Fruit fly (Drosophila melanogaster) whole organism, embryonic: Measurements from ENCODE around the gene CG14082.

ENCODE experiments used
- Adf1 ChIP-seq: fragments of 200-800 bp; sonication (Bioruptor generic); IDR thresholded peaks from 2 replicates; pipeline ENCODE4 v1.3.6; 2022; ENCODE audit warnings: missing biosample characterization, missing genetic modification characterization
- Awh ChIP-seq: fragments of 200-800 bp; sonication (Bioruptor generic); IDR thresholded peaks from 2 replicates; pipeline ENCODE4, ENCODE4 v1.3.6; 2022; ENCODE audit warnings: missing biosample characterization, missing genetic modification characterization
- B-H2 ChIP-seq: fragments of 200-800 bp; sonication (Bioruptor generic); optimal IDR thresholded peaks from 2 replicates; lab custom pipeline; 2018; ENCODE audit warnings: missing biosample characterization, mild to moderate bottlenecking, missing genetic modification characterization
- CG10274 ChIP-seq: fragments of 200-800 bp; sonication (Bioruptor generic); optimal IDR thresholded peaks from 3 replicates; lab custom pipeline; 2017; ENCODE audit warnings: missing biosample characterization, mild to moderate bottlenecking, missing genetic modification characterization
- CG10565 ChIP-seq: fragments of 200-800 bp; sonication (Bioruptor generic); optimal IDR thresholded peaks from 3 replicates; lab custom pipeline; 2016; ENCODE audit warnings: missing biosample characterization, mild to moderate bottlenecking, missing genetic modification characterization
- CG14050 ChIP-seq: fragments of 200-800 bp; sonication (Bioruptor generic); IDR thresholded peaks from 3 replicates; pipeline ENCODE4 v1.3.6; 2022; ENCODE audit warnings: missing biosample characterization, missing genetic modification characterization
- CG15514 ChIP-seq: fragments of 200-800 bp; sonication (Bioruptor generic); optimal IDR thresholded peaks from 3 replicates; lab custom pipeline; 2017; ENCODE audit warnings: missing biosample characterization, missing genetic modification characterization, mild to moderate bottlenecking, moderate library complexity, missing genetic modification reagents
- CG17385 ChIP-seq: fragments of 200-800 bp; sonication (Bioruptor generic); optimal IDR thresholded peaks from 3 replicates; lab custom pipeline; 2018; ENCODE audit warnings: missing biosample characterization, mild to moderate bottlenecking, missing genetic modification characterization
- CG17612 ChIP-seq: fragments of 200-800 bp; sonication (Bioruptor generic); IDR thresholded peaks from 2 replicates; pipeline ENCODE4 v1.3.6; 2022; ENCODE audit warnings: missing biosample characterization, missing genetic modification characterization
- CG1792 ChIP-seq: fragments of 200-800 bp; sonication (Bioruptor generic); optimal IDR thresholded peaks from 2 replicates; lab custom pipeline; 2016; ENCODE audit warnings: missing biosample characterization, missing genetic modification characterization
- CG18262 ChIP-seq: fragments of 200-800 bp; optimal IDR thresholded peaks from 3 replicates; lab custom pipeline; 2019; ENCODE audit warnings: missing biosample characterization, mild to moderate bottlenecking, missing genetic modification characterization, moderate library complexity
- CG1832 ChIP-seq: fragments of 200-800 bp; sonication (Bioruptor generic); optimal IDR thresholded peaks from 2 replicates; lab custom pipeline; 2017; ENCODE audit warnings: missing biosample characterization, mild to moderate bottlenecking, missing genetic modification characterization, inconsistent platforms
- CG18476 ChIP-seq: fragments of 200-800 bp; sonication (Bioruptor generic); optimal IDR thresholded peaks from 2 replicates; lab custom pipeline; 2016; ENCODE audit warnings: missing biosample characterization, mild to moderate bottlenecking, missing genetic modification characterization
- CG33213 ChIP-seq: fragments of 200-800 bp; sonication (Bioruptor generic); optimal IDR thresholded peaks from 3 replicates; lab custom pipeline; 2016; ENCODE audit warnings: missing biosample characterization, missing genetic modification characterization
- CG34224 ChIP-seq: fragments of 200-800 bp; sonication (Bioruptor generic); IDR thresholded peaks from 3 replicates; pipeline ENCODE4 v1.3.6; 2022; ENCODE audit warnings: missing biosample characterization, missing genetic modification characterization; ENCODE audit not compliant: partially characterized antibody
- CG4328 ChIP-seq: fragments of 200-800 bp; sonication (Bioruptor generic); optimal IDR thresholded peaks from 3 replicates; lab custom pipeline; 2017; ENCODE audit warnings: missing biosample characterization, missing genetic modification reagents, missing genetic modification characterization
- CG4707 ChIP-seq: fragments of 200-800 bp; sonication (Bioruptor generic); optimal IDR thresholded peaks from 2 replicates; lab custom pipeline; 2018; ENCODE audit warnings: missing biosample characterization, mild to moderate bottlenecking, missing genetic modification characterization, moderate library complexity
- CG6272 ChIP-seq: fragments of 200-800 bp; sonication (Bioruptor generic); IDR thresholded peaks from 2 replicates; pipeline ENCODE4 v1.3.6; 2022; ENCODE audit warnings: missing biosample characterization, missing genetic modification characterization
- CG6689 ChIP-seq: fragments of 200-800 bp; sonication (Bioruptor generic); IDR thresholded peaks from 2 replicates; pipeline ENCODE4 v1.3.6; 2022; ENCODE audit warnings: missing biosample characterization, missing genetic modification characterization
- CG6854 ChIP-seq: fragments of 200-800 bp; sonication (Bioruptor generic); optimal IDR thresholded peaks from 3 replicates; lab custom pipeline; 2017; ENCODE audit warnings: missing biosample characterization, mild to moderate bottlenecking, missing genetic modification characterization
- CG7745 ChIP-seq: fragments of 200-800 bp; sonication (Bioruptor generic); optimal IDR thresholded peaks from 2 replicates; lab custom pipeline; 2018; ENCODE audit warnings: missing biosample characterization, mild to moderate bottlenecking, missing genetic modification characterization, moderate library complexity
- Dref ChIP-seq: fragments of 200-800 bp; sonication (Bioruptor generic); IDR thresholded peaks from 2 replicates; pipeline ENCODE4 v1.3.6; 2022; ENCODE audit warnings: missing biosample characterization, missing genetic modification characterization
- Drgx ChIP-seq: fragments of 200-800 bp; sonication (Bioruptor generic); IDR thresholded peaks from 2 replicates; pipeline ENCODE4 v1.3.6; 2022; ENCODE audit warnings: missing biosample characterization, missing genetic modification characterization
- E2f2 ChIP-seq: fragments of 200-800 bp; sonication (Bioruptor generic); IDR thresholded peaks from 2 replicates; pipeline ENCODE4 v1.3.6; 2022; ENCODE audit warnings: missing biosample characterization, missing genetic modification characterization
- Hey ChIP-seq: fragments of 200-800 bp; sonication (Bioruptor generic); optimal IDR thresholded peaks from 3 replicates; lab custom pipeline; 2018; ENCODE audit warnings: missing biosample characterization, mild to moderate bottlenecking, missing genetic modification characterization
- Hmx ChIP-seq: fragments of 200-800 bp; sonication (Bioruptor generic); optimal IDR thresholded peaks from 2 replicates; lab custom pipeline; 2016; ENCODE audit warnings: missing biosample characterization, missing genetic modification characterization
- Hsf ChIP-seq: fragments of 200-800 bp; sonication (Bioruptor generic); optimal IDR thresholded peaks from 3 replicates; lab custom pipeline; 2016; ENCODE audit warnings: missing biosample characterization, missing genetic modification characterization
- Lhr ChIP-seq: fragments of 200-800 bp; sonication (Bioruptor generic); optimal IDR thresholded peaks from 3 replicates; lab custom pipeline; 2017; ENCODE audit warnings: mild to moderate bottlenecking, missing biosample characterization, missing genetic modification reagents, missing genetic modification characterization
- Max ChIP-seq: fragments of 200-800 bp; sonication (Bioruptor generic); optimal IDR thresholded peaks from 2 replicates; lab custom pipeline; 2016; ENCODE audit warnings: missing biosample characterization, mild to moderate bottlenecking, missing genetic modification characterization
- Nf-YC ChIP-seq: fragments of 200-800 bp; optimal IDR thresholded peaks from 3 replicates; lab custom pipeline; 2019; ENCODE audit warnings: missing biosample characterization, mild to moderate bottlenecking, missing genetic modification characterization, moderate library complexity
- Ptx1 ChIP-seq: fragments of 200-800 bp; sonication (Bioruptor generic); IDR thresholded peaks from 2 replicates; pipeline ENCODE4 v1.3.6; 2022; ENCODE audit warnings: missing biosample characterization, missing genetic modification characterization
- Sox100B ChIP-seq: fragments of 200-800 bp; sonication (Bioruptor generic); optimal IDR thresholded peaks from 3 replicates; lab custom pipeline; 2018; ENCODE audit warnings: missing biosample characterization, mild to moderate bottlenecking, missing genetic modification characterization
- amos ChIP-seq: fragments of 200-800 bp; sonication (Bioruptor generic); IDR thresholded peaks from 2 replicates; pipeline ENCODE4 v1.3.6; 2022; ENCODE audit warnings: missing biosample characterization, missing genetic modification characterization; ENCODE audit not compliant: partially characterized antibody
- ap ChIP-seq: fragments of 200-800 bp; sonication (Bioruptor generic); IDR thresholded peaks from 2 replicates; pipeline ENCODE4 v1.3.6; 2022; ENCODE audit warnings: missing biosample characterization, missing genetic modification characterization
- ase ChIP-seq: fragments of 200-800 bp; sonication (Bioruptor generic); IDR thresholded peaks from 3 replicates; pipeline ENCODE4 v1.3.6; 2022; ENCODE audit warnings: missing biosample characterization, missing genetic modification characterization
- crol ChIP-seq: fragments of 200-800 bp; sonication (Bioruptor generic); IDR thresholded peaks from 2 replicates; pipeline ENCODE4 v1.3.6; 2022; ENCODE audit warnings: missing biosample characterization, missing genetic modification characterization
- danr ChIP-seq: fragments of 200-800 bp; sonication (Bioruptor generic); IDR thresholded peaks from 2 replicates; pipeline ENCODE4 v1.3.6; 2022; ENCODE audit warnings: missing biosample characterization, missing genetic modification characterization
- dmrt99B ChIP-seq: fragments of 200-800 bp; sonication (Bioruptor generic); optimal IDR thresholded peaks from 2 replicates; lab custom pipeline; 2018; ENCODE audit warnings: missing biosample characterization, mild to moderate bottlenecking, missing genetic modification characterization, moderate library complexity
- dpn ChIP-seq, 2 experiments: fragments of 200-800 bp; sonication (Bioruptor generic); optimal IDR thresholded peaks; 3 replicates each; lab custom pipeline; 2016; ENCODE audit warnings: missing biosample characterization in 2 of 2, missing genetic modification characterization in 2 of 2
- en ChIP-seq: fragments of 200-800 bp; sonication (Bioruptor generic); optimal IDR thresholded peaks from 2 replicates; lab custom pipeline; 2016; ENCODE audit warnings: missing biosample characterization, missing genetic modification characterization
- exex ChIP-seq: fragments of 200-800 bp; sonication (Bioruptor generic); optimal IDR thresholded peaks from 4 replicates; lab custom pipeline; 2018; ENCODE audit warnings: missing biosample characterization, mild to moderate bottlenecking, missing genetic modification characterization, moderate library complexity
- hbn ChIP-seq: fragments of 200-800 bp; sonication (Bioruptor generic); IDR thresholded peaks from 2 replicates; pipeline ENCODE4 v1.3.6; 2022; ENCODE audit warnings: missing biosample characterization, missing genetic modification characterization; ENCODE audit not compliant: partially characterized antibody
- lola ChIP-seq, 3 experiments: fragments of >200 bp in 2 of 3; fragments of 200-800 bp in 1 of 3; sonication (Bioruptor generic) in 1 of 3; optimal IDR thresholded peaks; 2 replicates each; lab custom pipeline; 2017 to 2019; ENCODE audit warnings: missing biosample characterization in 3 of 3, missing genetic modification characterization in 3 of 3, mild to moderate bottlenecking in 1 of 3, moderate library complexity in 1 of 3
- mam ChIP-seq: fragments of 200-800 bp; sonication (Bioruptor generic); optimal IDR thresholded peaks from 3 replicates; lab custom pipeline; 2016; ENCODE audit warnings: missing biosample characterization, missing genetic modification characterization
- onecut ChIP-seq: fragments of 200-800 bp; sonication (Bioruptor generic); IDR thresholded peaks from 2 replicates; pipeline ENCODE4 v1.3.6; 2022; ENCODE audit warnings: missing biosample characterization, missing genetic modification characterization
- pan ChIP-seq, 4 experiments: fragments of >200 bp in 3 of 4; fragments of 200-800 bp in 1 of 4; sonication (Bioruptor generic) in 1 of 4; optimal IDR thresholded peaks in 3 of 4; IDR thresholded peaks in 1 of 4; 2 replicates each; pipeline versions ENCODE4 v1.3.6 to Lab custom; 2017 to 2022; ENCODE audit warnings: missing biosample characterization in 2 of 4, missing genetic modification characterization in 2 of 4, mixed read lengths in 1 of 4
- row ChIP-seq: fragments of 200-800 bp; sonication (Bioruptor generic); IDR thresholded peaks from 3 replicates; pipeline ENCODE4 v1.3.6; 2022; ENCODE audit warnings: missing biosample characterization, missing genetic modification characterization
- scrt ChIP-seq: fragments of 200-800 bp; sonication (Bioruptor generic); optimal IDR thresholded peaks from 2 replicates; lab custom pipeline; 2018; ENCODE audit warnings: missing biosample characterization, mild to moderate bottlenecking, missing genetic modification characterization, moderate library complexity
- so ChIP-seq: fragments of 200-800 bp; sonication (Bioruptor generic); IDR thresholded peaks from 3 replicates; pipeline ENCODE4 v1.3.6; 2022; ENCODE audit warnings: missing biosample characterization, missing genetic modification characterization
- toy ChIP-seq: fragments of 200-800 bp; sonication (Bioruptor generic); IDR thresholded peaks from 2 replicates; pipeline ENCODE4 v1.3.6; 2022; ENCODE audit warnings: missing biosample characterization, missing genetic modification characterization

The CG14082 gene

DNA sequence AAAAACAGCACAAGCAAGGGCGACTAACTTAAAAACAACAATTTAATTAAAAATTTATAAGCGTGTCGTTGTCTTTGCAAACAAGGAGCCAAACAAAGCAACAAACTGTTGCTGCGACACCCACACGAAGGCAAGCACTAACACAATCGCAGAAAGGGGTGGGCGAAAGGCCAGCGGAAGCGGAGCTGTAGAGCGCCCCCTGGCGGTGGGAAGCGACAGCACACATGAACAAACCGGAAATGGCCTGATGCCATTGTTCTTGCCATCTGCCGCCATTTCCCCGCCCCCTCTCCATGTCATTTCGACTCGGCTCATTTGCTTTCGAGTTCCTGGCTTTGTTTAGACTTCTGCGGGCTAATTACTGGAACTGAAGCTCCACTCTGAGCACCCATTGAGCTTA, 6.2 kb downstream of the CG14082 start (continued):
- TF ChIP-seq hbn (no peak), danr (GFP tag; lab: Robert Waterston, UW) (no peak), CG15514 (GFP tag; lab: Kevin White, UChicago) (peak; percentile 54), Hey (tag; lab: Kevin White, UChicago) (no peak), CG6272 (GFP tag; lab: Robert Waterston, UW) (no peak), amos (GFP tag; lab: Robert Waterston, UW) (no peak), E2f2 (0 out of 2 replicates have a peak, but pooled peaks have one; percentile 12), CG6854 (no peak), pan (optimal IDR thresholded peaks at IDR 0.05; lab: Kevin White, UChicago) (no peak), pan (GFP tag; optimal IDR thresholded peaks at IDR 0.05 in 1 of 2, IDR thresholded peaks at IDR 0.05 in 1 of 2) (peak in 1 of 2 experiments; percentile 33), CG14050 (GFP tag; lab: Robert Waterston, UW) (peak; percentile 37; the same call in 1 of the 3 replicates), crol (GFP tag; lab: Robert Waterston, UW) (peak; percentile 17; the same call in 1 of the 2 replicates), CG1832 (GFP tag; lab: Kevin White, UChicago) (no peak), scrt (peak; percentile 68), exex (no peak), Hsf (no peak), ap (GFP tag; lab: Robert Waterston, UW) (no peak), CG7745 (tag; lab: Kevin White, UChicago) (no peak), toy (GFP tag; lab: Robert Waterston, UW) (peak; percentile 34; the same call in 1 of the 2 replicates), Awh (0 out of 2 replicates have a peak, but pooled peaks have one; percentile 42), CG33213 (GFP tag; lab: Kevin White, UChicago) (no peak), Adf1 (GFP tag; lab: Robert Waterston, UW) (no peak), Nf-YC (no peak), ase (GFP tag; lab: Robert Waterston, UW) (peak; percentile 62; the same call in 1 of the 3 replicates), Ptx1 (0 out of 2 replicates have a peak, but pooled peaks have one; percentile 9), dpn (GFP tag; optimal IDR thresholded peaks at IDR 0.05; lab: Kevin White, UChicago) (no peak), CG17385 (GFP tag; lab: Kevin White, UChicago) (peak; percentile 50), onecut (GFP tag; lab: Robert Waterston, UW) (peak; percentile 74), CG6689 (no peak), en (GFP tag; lab: Kevin White, UChicago) (no peak), CG34224 (GFP tag; lab: Robert Waterston, UW) (no peak), Hmx (GFP tag; lab: Kevin White, UChicago) (no peak), CG10274 (GFP tag; lab: Kevin White, UChicago) (no peak), CG4328 (no peak), CG1792 (GFP tag; lab: Kevin White, UChicago) (no peak), Max (GFP tag; lab: Kevin White, UChicago) (no peak), Drgx (GFP tag; lab: Robert Waterston, UW) (no peak), Dref (no peak), CG4707 (GFP tag; lab: Kevin White, UChicago) (no peak), lola (GFP tag; optimal IDR thresholded peaks at IDR 0.05; lab: Kevin White, UChicago) (no peak), CG18476 (GFP tag; lab: Kevin White, UChicago) (no peak), mam (GFP tag; lab: Kevin White, UChicago) (no peak), row (GFP tag; lab: Robert Waterston, UW) (no peak), B-H2 (GFP tag; lab: Kevin White, UChicago) (no peak), Lhr (no peak), so (no peak), CG10565 (GFP tag; lab: Kevin White, UChicago) (no peak), dmrt99B (tag; lab: Kevin White, UChicago) (peak; percentile 20), CG18262 (tag; lab: Kevin White, UChicago) (no peak), CG17612 (GFP tag; lab: Robert Waterston, UW) (no peak), Sox100B (GFP tag; lab: Kevin White, UChicago) (peak; percentile 13)
